Worm (Caenorhabditis elegans) whole organism, L2 larva: ENCODE data around the gene F11A10.6.

Source experiments
- F13H6.1 ChIP-seq: sonication (generic microtip); optimal IDR thresholded peaks from 2 replicates; lab custom pipeline; 2016; ENCODE audit warnings: missing genetic modification characterization, missing compliant biosample characterization
- ZK546.5 ChIP-seq: sonication (generic microtip); optimal IDR thresholded peaks from 2 replicates; lab custom pipeline; 2017; ENCODE audit warnings: missing biosample characterization, missing genetic modification characterization
- alr-1 ChIP-seq: fragments of 150-350 bp; optimal IDR thresholded peaks from 2 replicates; lab custom pipeline; 2014; ENCODE audit warnings: missing biosample characterization, missing genetic modification characterization
- aly-2 ChIP-seq: fragments of 150-350 bp; optimal IDR thresholded peaks from 2 replicates; lab custom pipeline; 2014; ENCODE audit warnings: missing biosample characterization, missing genetic modification characterization
- ama-1 ChIP-seq: fragments of 150-350 bp; optimal IDR thresholded peaks from 2 replicates; lab custom pipeline; 2018; ENCODE audit warnings: inconsistent platforms
- blmp-1 ChIP-seq: sonication (generic microtip); optimal IDR thresholded peaks from 2 replicates; lab custom pipeline; 2017; ENCODE audit warnings: missing genetic modification characterization, mild to moderate bottlenecking, missing compliant biosample characterization, antibody characterized with exemption, moderate library complexity; ENCODE audit not compliant: insufficient read depth
- ceh-16 ChIP-seq: fragments of 150-350 bp; optimal IDR thresholded peaks from 2 replicates; lab custom pipeline; 2014; ENCODE audit warnings: missing biosample characterization, missing genetic modification characterization
- ceh-82 ChIP-seq: fragments of 150-350 bp; optimal IDR thresholded peaks from 2 replicates; lab custom pipeline; 2014; ENCODE audit warnings: missing biosample characterization, missing genetic modification characterization
- crh-2 ChIP-seq: sonication (generic microtip); optimal IDR thresholded peaks from 2 replicates; lab custom pipeline; 2017; ENCODE audit warnings: missing biosample characterization, missing genetic modification characterization
- dmd-4 ChIP-seq: sonication (generic microtip); optimal IDR thresholded peaks from 2 replicates; lab custom pipeline; 2017; ENCODE audit warnings: missing biosample characterization, missing genetic modification characterization
- egl-27 ChIP-seq: sonication (generic microtip); optimal IDR thresholded peaks from 3 replicates; lab custom pipeline; 2017; ENCODE audit warnings: missing biosample characterization, missing genetic modification reagents, missing genetic modification characterization
- elt-1 ChIP-seq: fragments of 150-350 bp; optimal IDR thresholded peaks from 2 replicates; lab custom pipeline; 2014; ENCODE audit warnings: missing biosample characterization, missing genetic modification characterization
- elt-3 ChIP-seq: sonication (generic microtip); optimal IDR thresholded peaks from 2 replicates; lab custom pipeline; 2017; ENCODE audit warnings: missing biosample characterization, missing genetic modification characterization
- gmeb-1 ChIP-seq: fragments of 150-350 bp; optimal IDR thresholded peaks from 2 replicates; lab custom pipeline; 2014; ENCODE audit warnings: missing biosample characterization, missing genetic modification characterization
- lin-11 ChIP-seq: fragments of 150-350 bp; sonication (generic microtip); optimal IDR thresholded peaks from 2 replicates; lab custom pipeline; 2014; ENCODE audit warnings: missing biosample characterization, missing genetic modification characterization, inconsistent platforms, mixed read lengths
- lin-13 ChIP-seq: fragments of 150-350 bp; optimal IDR thresholded peaks from 2 replicates; lab custom pipeline; 2014; ENCODE audit warnings: missing biosample characterization, missing genetic modification reagents, missing genetic modification characterization
- lsy-2 ChIP-seq, 2 experiments: fragments of 150-350 bp in 1 of 2; sonication (generic microtip) in 1 of 2; optimal IDR thresholded peaks; 2 replicates each; lab custom pipeline; 2014 to 2017; ENCODE audit warnings: missing biosample characterization in 2 of 2, missing genetic modification characterization in 2 of 2
- mab-5 ChIP-seq: fragments of 150-350 bp; optimal IDR thresholded peaks from 2 replicates; lab custom pipeline; 2014; ENCODE audit warnings: missing biosample characterization, missing genetic modification characterization
- mbf-1 ChIP-seq: sonication (generic microtip); optimal IDR thresholded peaks from 2 replicates; lab custom pipeline; 2017; ENCODE audit warnings: missing biosample characterization, missing genetic modification characterization
- nhr-11 ChIP-seq: fragments of 150-350 bp; optimal IDR thresholded peaks from 2 replicates; lab custom pipeline; 2014; ENCODE audit warnings: missing biosample characterization, missing genetic modification characterization
- nhr-129 ChIP-seq: fragments of 150-350 bp; optimal IDR thresholded peaks from 2 replicates; lab custom pipeline; 2014; ENCODE audit warnings: missing biosample characterization, missing genetic modification characterization
- nhr-21 ChIP-seq: fragments of 150-350 bp; optimal IDR thresholded peaks from 2 replicates; lab custom pipeline; 2014; ENCODE audit warnings: missing biosample characterization, missing genetic modification characterization
- nhr-23 ChIP-seq: fragments of 150-350 bp; optimal IDR thresholded peaks from 2 replicates; lab custom pipeline; 2014; ENCODE audit warnings: missing biosample characterization, missing genetic modification reagents, missing genetic modification characterization
- nhr-237 ChIP-seq: fragments of 150-350 bp; optimal IDR thresholded peaks from 2 replicates; lab custom pipeline; 2014; ENCODE audit warnings: missing biosample characterization, missing genetic modification characterization
- peb-1 ChIP-seq: fragments of 150-350 bp; optimal IDR thresholded peaks from 2 replicates; lab custom pipeline; 2014; ENCODE audit warnings: missing biosample characterization, missing genetic modification characterization
- sma-3 ChIP-seq: sonication (generic microtip); optimal IDR thresholded peaks from 2 replicates; lab custom pipeline; 2016; ENCODE audit warnings: missing genetic modification reagents, missing genetic modification characterization, missing compliant biosample characterization
- sma-9 ChIP-seq, 2 experiments: fragments of 150-350 bp in 1 of 2; sonication (generic microtip) in 1 of 2; optimal IDR thresholded peaks; 2 replicates each; lab custom pipeline; 2014 to 2016; ENCODE audit warnings: missing genetic modification characterization in 2 of 2, mild to moderate bottlenecking in 1 of 2, missing biosample characterization in 1 of 2, missing compliant biosample characterization in 1 of 2, missing genetic modification reagents in 1 of 2, moderate library complexity in 1 of 2
- snpc-4 ChIP-seq: fragments of 150-350 bp; optimal IDR thresholded peaks from 2 replicates; lab custom pipeline; 2014; ENCODE audit warnings: missing biosample characterization, missing genetic modification characterization
- unc-39 ChIP-seq: fragments of 150-350 bp; optimal IDR thresholded peaks from 2 replicates; lab custom pipeline; 2014; ENCODE audit warnings: missing biosample characterization, missing genetic modification characterization
- unc-55 ChIP-seq: fragments of 150-350 bp; sonication (generic microtip); optimal IDR thresholded peaks from 3 replicates; lab custom pipeline; 2014; ENCODE audit warnings: missing biosample characterization, missing genetic modification reagents, missing genetic modification characterization
- zag-1 ChIP-seq: fragments of 150-350 bp; optimal IDR thresholded peaks from 2 replicates; lab custom pipeline; 2014; ENCODE audit warnings: missing biosample characterization, missing genetic modification characterization
- ztf-1 ChIP-seq: fragments of 200-800 bp; sonication (Bioruptor generic); conservative IDR thresholded peaks from 2 replicates; pipeline ENCODE4 v1.3.6; 2022; ENCODE audit warnings: missing genetic modification characterization, missing compliant biosample characterization
- ztf-11 ChIP-seq: sonication (generic microtip); optimal IDR thresholded peaks from 2 replicates; lab custom pipeline; 2017; ENCODE audit warnings: missing biosample characterization, missing genetic modification characterization
- ztf-4 ChIP-seq: fragments of 150-350 bp; optimal IDR thresholded peaks from 2 replicates; lab custom pipeline; 2014; ENCODE audit warnings: missing biosample characterization, missing genetic modification characterization

Gene F11A10.6

DNA sequence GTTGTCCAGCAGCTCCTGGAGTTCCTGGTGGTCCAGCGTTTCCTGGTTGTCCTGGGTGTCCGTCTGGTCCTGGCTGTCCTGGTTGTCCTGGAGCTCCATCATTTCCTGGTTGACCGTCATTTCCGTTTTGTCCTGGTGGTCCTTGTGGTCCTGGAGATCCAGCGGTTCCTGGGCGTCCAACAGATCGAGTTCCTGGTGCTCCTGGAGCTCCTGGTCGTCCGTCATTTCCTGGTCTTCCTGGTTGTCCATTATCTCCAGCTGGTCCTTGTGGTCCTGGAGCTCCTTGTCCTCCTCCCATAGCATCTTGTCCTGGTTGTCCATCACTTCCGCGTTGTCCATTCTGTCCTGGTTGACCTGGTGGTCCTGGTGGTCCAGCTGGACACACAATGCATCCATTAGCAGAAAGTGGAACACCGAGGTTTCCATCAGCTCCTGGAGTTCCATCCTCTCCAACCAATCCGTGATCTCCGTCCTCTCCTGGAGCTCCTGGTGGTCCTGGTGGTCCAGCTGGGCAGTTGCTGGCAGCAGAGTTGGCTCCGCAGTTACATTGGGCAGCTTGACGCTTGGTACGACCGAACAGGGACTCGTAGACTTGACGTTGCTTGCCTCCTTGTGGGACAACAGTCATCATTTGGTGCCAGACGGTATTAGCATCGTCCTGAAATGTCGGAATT, 19.7 kb upstream of the F11A10.6 start:
- TF ChIP-seq zag-1 (no peak), mbf-1 (tag; lab: Kevin White, UChicago) (no peak), peb-1 (tag; lab: Kevin White, UChicago) (no peak), snpc-4 (tag; lab: Kevin White, UChicago) (no peak), lin-13 (no peak), lsy-2 (tag; optimal IDR thresholded peaks at IDR 0.05; lab: Kevin White, UChicago) (no peak), ztf-1 (no peak), nhr-23 (tag; lab: Kevin White, UChicago) (no peak), crh-2 (tag; lab: Kevin White, UChicago) (no peak), blmp-1 (tag; lab: Kevin White, UChicago) (no peak), gmeb-1 (tag; lab: Kevin White, UChicago) (no peak), ceh-16 (tag; lab: Kevin White, UChicago) (no peak)

DNA sequence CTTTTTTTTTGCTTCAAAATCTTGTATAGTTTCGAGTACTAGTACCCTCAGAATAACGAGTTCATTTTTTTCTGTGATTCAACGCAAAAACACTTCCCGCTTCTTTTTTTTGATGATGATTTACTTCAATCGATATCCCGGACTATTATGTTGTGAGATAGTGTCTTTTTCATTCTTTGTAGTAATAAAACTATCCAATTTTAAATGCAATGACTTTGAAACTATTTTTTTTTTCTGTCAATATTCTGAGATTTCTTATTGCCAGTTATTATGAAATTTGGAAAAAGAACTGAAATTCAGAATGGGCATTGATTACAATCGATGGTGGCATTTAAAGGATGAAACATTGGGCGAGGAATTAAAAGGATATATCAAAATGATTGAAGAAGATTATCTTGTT, 16.1 kb upstream of the F11A10.6 start, which contains the start of gene M18.3:
M18.3 (plus strand) TSS at position 301 of the 400 bp plus-strand sequence.
- no peak for TF ChIP-seq ama-1 (lab: Kevin White, UChicago)
- no peak for TF ChIP-seq lin-11 (tag; lab: Kevin White, UChicago)

DNA sequence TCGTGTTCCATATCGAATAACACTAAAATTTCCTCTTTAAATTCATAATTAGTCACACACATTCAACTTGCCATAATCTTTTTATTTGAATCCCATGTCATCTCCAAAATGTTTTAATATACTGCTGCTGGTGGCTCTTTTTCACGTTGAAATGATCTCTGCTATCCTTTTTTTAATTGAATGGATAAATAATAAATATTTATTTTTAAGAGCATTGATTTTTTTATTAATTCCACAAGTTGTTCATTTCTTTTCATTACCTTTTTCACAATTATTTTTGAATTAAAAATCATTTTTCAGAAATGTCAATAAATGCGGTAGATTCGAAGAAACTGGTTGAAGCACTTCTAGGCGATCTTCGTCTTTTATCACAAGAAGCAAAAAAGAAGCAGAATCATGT, 7.0 kb upstream of the F11A10.6 start, which contains the start of gene mon-2:
mon-2 (plus strand) TSS at position 301 of the 400 bp plus-strand sequence.
- TF ChIP-seq mab-5 (tag; lab: Kevin White, UChicago) (no peak), alr-1 (tag; lab: Kevin White, UChicago) (no peak), nhr-129 (no peak), sma-3 (GFP tag; lab: Kevin White, UChicago) (no peak), nhr-237 (tag; lab: Kevin White, UChicago) (no peak), elt-3 (tag; lab: Kevin White, UChicago) (no peak), unc-39 (tag; lab: Kevin White, UChicago) (no peak), zag-1 (no peak), nhr-11 (tag; lab: Kevin White, UChicago) (no peak), peb-1 (tag; lab: Kevin White, UChicago) (no peak), F13H6.1 (tag; lab: Kevin White, UChicago) (no peak), ZK546.5 (tag; lab: Kevin White, UChicago) (no peak), unc-55 (GFP tag; lab: Kevin White, UChicago) (no peak), nhr-21 (tag; lab: Kevin White, UChicago) (no peak), ztf-11 (tag; lab: Kevin White, UChicago) (no peak)

DNA sequence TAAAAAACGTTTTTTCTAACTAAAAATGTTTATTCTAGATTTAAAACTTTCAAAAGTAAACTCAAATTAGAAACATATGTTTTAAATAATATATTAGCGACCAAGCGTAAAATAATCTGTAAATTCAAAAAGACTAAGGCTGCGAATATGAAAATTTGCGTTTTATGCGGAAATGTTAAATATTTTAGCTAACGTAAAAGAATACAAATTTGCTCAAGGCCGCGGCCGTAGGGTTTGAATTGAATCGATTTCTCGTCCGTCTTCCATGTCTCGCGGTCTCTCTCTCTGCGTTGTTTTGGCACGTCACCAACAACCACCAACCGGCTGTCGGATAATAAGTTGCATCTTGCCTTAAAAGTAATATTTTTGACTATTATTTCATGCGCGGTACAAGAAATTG, 4.4 kb upstream of the F11A10.6 start, which contains the start of gene F11A10.5:
F11A10.5 (plus strand) TSS at position 301 of the 400 bp plus-strand sequence.
- TF ChIP-seq nhr-129 (peak; percentile 46), aly-2 (tag; lab: Kevin White, UChicago) (no peak), crh-2 (tag; lab: Kevin White, UChicago) (peak; percentile 13)

DNA sequence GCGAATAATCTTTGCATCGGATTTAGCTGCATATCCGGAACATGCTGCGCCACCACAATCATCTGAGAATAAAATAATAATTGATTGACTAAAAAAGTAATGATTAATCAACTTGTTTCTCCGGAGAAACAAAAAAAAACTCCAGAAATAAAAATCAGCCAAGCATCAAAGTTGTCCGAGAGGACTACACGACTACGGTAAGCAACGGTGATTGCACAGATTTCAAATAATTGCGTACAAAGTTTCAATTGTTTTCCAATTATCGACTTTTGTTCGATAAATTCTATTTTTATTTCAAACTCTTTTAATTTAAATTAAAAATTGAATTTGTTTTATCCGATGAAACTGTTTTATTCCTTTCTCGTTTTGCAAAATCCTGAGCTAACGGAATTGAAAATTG, 3.9 kb upstream of the F11A10.6 start, which contains the start of gene cpsf-4:
cpsf-4 (minus strand) TSS at position 62 of the 400 bp plus-strand sequence.
- no peak for TF ChIP-seq sma-9 (GFP tag; optimal IDR thresholded peaks at IDR 0.05; lab: Kevin White, UChicago)
- TF ChIP-seq sma-9 (tag; optimal IDR thresholded peaks at IDR 0.05; lab: Kevin White, UChicago) = no peak
- no peak for TF ChIP-seq egl-27
- TF ChIP-seq unc-55 (GFP tag; lab: Kevin White, UChicago) = peak; percentile 20
- TF ChIP-seq elt-1 (tag; lab: Kevin White, UChicago) = no peak
- TF ChIP-seq lsy-2 (tag; optimal IDR thresholded peaks at IDR 0.05; lab: Kevin White, UChicago) = peak in 1 of 2 experiments; percentile 72

DNA sequence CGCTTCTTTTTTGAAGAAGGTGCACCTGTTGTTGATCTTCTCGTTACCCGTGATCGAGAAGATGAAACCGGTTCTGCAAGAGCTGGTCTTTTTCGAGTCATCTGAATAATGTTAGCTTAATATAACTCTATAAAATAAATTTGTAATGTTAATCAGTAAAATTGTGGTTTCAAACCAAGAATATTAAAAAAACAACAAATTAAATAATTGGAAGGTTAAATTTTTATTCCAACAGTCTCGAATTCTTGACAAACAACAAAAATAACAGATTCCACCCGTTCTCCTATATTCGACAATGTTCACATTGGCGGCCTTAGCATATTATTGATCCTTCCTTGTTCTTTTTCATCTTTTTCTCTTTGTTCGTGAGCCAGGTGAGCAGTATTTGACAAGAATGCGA, 2.7 kb upstream of the F11A10.6 start, which contains the start of gene mig-32:
mig-32 (minus strand) TSS at position 101 of the 400 bp plus-strand sequence.
- TF ChIP-seq lin-13 = no peak
- no peak for TF ChIP-seq ceh-82 (tag; lab: Kevin White, UChicago)
- no peak for TF ChIP-seq aly-2 (tag; lab: Kevin White, UChicago)
- no peak for TF ChIP-seq dmd-4
- no peak for TF ChIP-seq elt-3 (tag; lab: Kevin White, UChicago)
- no peak for TF ChIP-seq ztf-4 (tag; lab: Kevin White, UChicago)
- TF ChIP-seq, all 48 proteins: peak for 0
